5 worm cellular contexts compared by ENCODE assay signal in genomic region chrX:15736419-15736818, ce11.
TF ChIP-seq lines count a peak whose summit lies in the region.

No protein-coding gene starts in this region.

TF ChIP-seq in whole organism, L1 larva, 84 proteins besides CTCF, POLR2A, EP300 and RAD21 (continues in another document):
- TF ChIP-seq dpl-1 (GFP tag; optimal IDR thresholded peaks at IDR 0.05; lab: Kevin White, UChicago) = peak in 1 of 3 experiments; percentile 10
- no peak for TF ChIP-seq hlh-17 (GFP tag; optimal IDR thresholded peaks at IDR 0.05; lab: Kevin White, UChicago; ENCODE audit: borderline replicate concordance)
- no peak for TF ChIP-seq blmp-1 (tag; optimal IDR thresholded peaks at IDR 0.05; lab: Kevin White, UChicago)
- TF ChIP-seq C34B4.2 (tag; optimal IDR thresholded peaks at IDR 0.05; lab: Kevin White, UChicago) = no peak
- TF ChIP-seq zag-1 (tag; optimal IDR thresholded peaks at IDR 0.05; lab: Kevin White, UChicago) = no peak
- TF ChIP-seq unc-30 (tag; optimal IDR thresholded peaks at IDR 0.05; lab: Kevin White, UChicago) = no peak
- TF ChIP-seq egl-13 (tag; optimal IDR thresholded peaks at IDR 0.05; lab: Kevin White, UChicago) = peak; percentile 35
- no peak for TF ChIP-seq sup-37 (GFP tag; optimal IDR thresholded peaks at IDR 0.05; lab: Kevin White, UChicago)
- TF ChIP-seq swsn-7 (tag; optimal IDR thresholded peaks at IDR 0.05; lab: Kevin White, UChicago) = peak; percentile 44
- peak; percentile 52 for TF ChIP-seq lin-15B (tag; optimal IDR thresholded peaks at IDR 0.05; lab: Kevin White, UChicago)
- TF ChIP-seq isw-1 (GFP tag; IDR thresholded peaks at IDR 0.05; lab: Robert Waterston, UW) = 0 out of 2 replicates have a peak, but pooled peaks have one; percentile 2
- peak in 1 of 2 experiments; percentile 82 for TF ChIP-seq lin-35 (GFP tag; optimal IDR thresholded peaks at IDR 0.05; lab: Kevin White, UChicago)
- TF ChIP-seq unc-130 (tag; optimal IDR thresholded peaks at IDR 0.05; lab: Kevin White, UChicago) = peak; percentile 32
- no peak for TF ChIP-seq vab-15 (tag; optimal IDR thresholded peaks at IDR 0.05; lab: Kevin White, UChicago)
- peak; percentile 87 for TF ChIP-seq jun-1 (tag; optimal IDR thresholded peaks at IDR 0.05; lab: Kevin White, UChicago)
- TF ChIP-seq C16A3.4 (tag; optimal IDR thresholded peaks at IDR 0.05; lab: Kevin White, UChicago) = peak; percentile 87
- TF ChIP-seq irx-1 (tag; optimal IDR thresholded peaks at IDR 0.05; lab: Kevin White, UChicago) = peak; percentile 40
- TF ChIP-seq fkh-10 (GFP tag; optimal IDR thresholded peaks at IDR 0.05; lab: Kevin White, UChicago) = peak; percentile 77

TF ChIP-seq in whole organism, L3 larva, 47 proteins besides CTCF, POLR2A, EP300 and RAD21 (continues in another document):
- TF ChIP-seq ztf-11 (tag; optimal IDR thresholded peaks at IDR 0.05; lab: Kevin White, UChicago) = no peak
- TF ChIP-seq pha-4 (tag; optimal IDR thresholded peaks at IDR 0.05; lab: Kevin White, UChicago) = peak; percentile 86
- peak; percentile 70 for TF ChIP-seq skn-1 (tag; optimal IDR thresholded peaks at IDR 0.05; lab: Kevin White, UChicago)
- peak; percentile 59 for TF ChIP-seq lin-15B (tag; optimal IDR thresholded peaks at IDR 0.05; lab: Kevin White, UChicago)
- TF ChIP-seq snpc-4 (tag; optimal IDR thresholded peaks at IDR 0.05; lab: Kevin White, UChicago) = peak; percentile 85
- peak; percentile 60 for TF ChIP-seq R02D3.7 (tag; optimal IDR thresholded peaks at IDR 0.05; lab: Kevin White, UChicago)
- no peak for TF ChIP-seq nhr-11 (tag; optimal IDR thresholded peaks at IDR 0.05; lab: Kevin White, UChicago)
- TF ChIP-seq sea-2 (GFP tag; optimal IDR thresholded peaks at IDR 0.05; lab: Kevin White, UChicago) = no peak
- peak; percentile 92 for TF ChIP-seq nhr-43 (tag; optimal IDR thresholded peaks at IDR 0.05; lab: Kevin White, UChicago; ENCODE audit: poor library complexity, severe bottlenecking)
- peak; percentile 84 for TF ChIP-seq nhr-23 (tag; optimal IDR thresholded peaks at IDR 0.05; lab: Kevin White, UChicago)
- TF ChIP-seq mml-1 (tag; optimal IDR thresholded peaks at IDR 0.05; lab: Kevin White, UChicago) = no peak
- TF ChIP-seq jun-1 (tag; optimal IDR thresholded peaks at IDR 0.05; lab: Kevin White, UChicago) = peak; percentile 91
- TF ChIP-seq nhr-25 (tag; optimal IDR thresholded peaks at IDR 0.05; lab: Kevin White, UChicago) = peak; percentile 84
- peak; percentile 46 for TF ChIP-seq lin-39 (tag; optimal IDR thresholded peaks at IDR 0.05; lab: Kevin White, UChicago)
- peak; percentile 82 for TF ChIP-seq tbx-2 (tag; optimal IDR thresholded peaks at IDR 0.05; lab: Kevin White, UChicago)
- no peak for TF ChIP-seq ceh-9 (tag; optimal IDR thresholded peaks at IDR 0.05; lab: Kevin White, UChicago)
- TF ChIP-seq ceh-82 (tag; optimal IDR thresholded peaks at IDR 0.05; lab: Kevin White, UChicago) = peak; percentile 72
- TF ChIP-seq ceh-16 (tag; optimal IDR thresholded peaks at IDR 0.05; lab: Kevin White, UChicago) = no peak
- TF ChIP-seq egl-27 (tag; optimal IDR thresholded peaks at IDR 0.05; lab: Kevin White, UChicago) = peak; percentile 4

TF ChIP-seq in whole organism, early embryonic, 17 proteins besides CTCF, POLR2A, EP300 and RAD21:
- peak; percentile 66 for TF ChIP-seq F13C5.2 (tag; optimal IDR thresholded peaks at IDR 0.05; lab: Kevin White, UChicago)
- TF ChIP-seq tra-4 (tag; optimal IDR thresholded peaks at IDR 0.05; lab: Kevin White, UChicago) = no peak

TF ChIP-seq in whole organism, midembryonic, 9 proteins besides CTCF, POLR2A, EP300 and RAD21:
- TF ChIP-seq flt-1 (GFP tag; IDR thresholded peaks at IDR 0.05; lab: Robert Waterston, UW) (no peak), ztf-23 (GFP tag; IDR thresholded peaks at IDR 0.05; lab: Robert Waterston, UW) (0 out of 2 replicates have a peak, but pooled peaks have one; percentile 36), T22C8.4 (GFP tag; IDR thresholded peaks at IDR 0.05; lab: Robert Waterston, UW) (peak; percentile 90)

TF ChIP-seq in whole organism, young adult, 124 proteins besides CTCF, POLR2A, EP300 and RAD21 (continues in another document):
- TF ChIP-seq F57A8.1 (GFP tag; optimal IDR thresholded peaks at IDR 0.05; lab: Kevin White, UChicago) (no peak), sptf-2 (GFP tag; optimal IDR thresholded peaks at IDR 0.05; lab: Kevin White, UChicago) (no peak), ZK185.1 (tag; optimal IDR thresholded peaks at IDR 0.05; lab: Kevin White, UChicago; ENCODE audit: poor library complexity, severe bottlenecking) (no peak), fkh-3 (tag; optimal IDR thresholded peaks at IDR 0.05; lab: Kevin White, UChicago) (no peak), lin-54 (GFP tag; optimal IDR thresholded peaks at IDR 0.05; lab: Kevin White, UChicago) (peak; percentile 32), attf-3 (GFP tag; conservative IDR thresholded peaks at IDR 0.05; lab: Robert Waterston, UW) (no peak), ztf-28 (GFP tag; IDR thresholded peaks at IDR 0.05; lab: Robert Waterston, UW) (no peak), K11D2.4 (GFP tag; IDR thresholded peaks at IDR 0.05; lab: Robert Waterston, UW) (peak; percentile 77), C06A6.2 (GFP tag; conservative IDR thresholded peaks at IDR 0.05; lab: Robert Waterston, UW) (no peak), pha-4 (tag; optimal IDR thresholded peaks at IDR 0.05; lab: Kevin White, UChicago) (no peak), ztf-6 (GFP tag; IDR thresholded peaks at IDR 0.05; lab: Robert Waterston, UW) (no peak), tlf-1 (GFP tag; optimal IDR thresholded peaks at IDR 0.05; lab: Kevin White, UChicago) (no peak), Y79H2A.3 (GFP tag; conservative IDR thresholded peaks at IDR 0.05; lab: Robert Waterston, UW) (no peak), chd-7 (tag; optimal IDR thresholded peaks at IDR 0.05; lab: Kevin White, UChicago) (no peak), bed-2 (GFP tag; IDR thresholded peaks at IDR 0.05; lab: Robert Waterston, UW) (no peak), zim-3 (tag; optimal IDR thresholded peaks at IDR 0.05; lab: Kevin White, UChicago) (no peak), athp-1 (tag; optimal IDR thresholded peaks at IDR 0.05; lab: Kevin White, UChicago) (no peak), F33H1.4 (GFP tag; IDR thresholded peaks at IDR 0.05; lab: Robert Waterston, UW) (no peak), xnd-1 (tag; optimal IDR thresholded peaks at IDR 0.05; lab: Kevin White, UChicago) (no peak), snpc-4 (GFP tag; optimal IDR thresholded peaks at IDR 0.05; lab: Kevin White, UChicago) (no peak), snpc-4 (tag; optimal IDR thresholded peaks at IDR 0.05; lab: Kevin White, UChicago) (peak in 2 of 4 experiments; percentile 32 to 64), mes-4 (tag; optimal IDR thresholded peaks at IDR 0.05; lab: Kevin White, UChicago) (no peak), gei-17 (GFP tag; optimal IDR thresholded peaks at IDR 0.05; lab: Kevin White, UChicago) (peak; percentile 93), F10E7.11 (tag; optimal IDR thresholded peaks at IDR 0.05; lab: Kevin White, UChicago) (no peak), hmg-20 (GFP tag; IDR thresholded peaks at IDR 0.05; lab: Robert Waterston, UW) (no peak), rpc-1 (optimal IDR thresholded peaks at IDR 0.05; lab: Kevin White, UChicago) (no peak), rpc-1 (tag; optimal IDR thresholded peaks at IDR 0.05; lab: Kevin White, UChicago) (no peak), Y53F4B.3 (GFP tag; IDR thresholded peaks at IDR 0.05; lab: Robert Waterston, UW) (no peak), F57C9.4 (tag; optimal IDR thresholded peaks at IDR 0.05; lab: Kevin White, UChicago) (no peak), Y56A3A.18 (GFP tag; IDR thresholded peaks at IDR 0.05; lab: Robert Waterston, UW) (peak; percentile 72), F39B2.1 (GFP tag; IDR thresholded peaks at IDR 0.05; lab: Robert Waterston, UW) (no peak), T26A5.8 (tag; optimal IDR thresholded peaks at IDR 0.05; lab: Kevin White, UChicago) (no peak), let-526 (GFP tag; IDR thresholded peaks at IDR 0.05; lab: Robert Waterston, UW) (no peak), B0019.2 (GFP tag; conservative IDR thresholded peaks at IDR 0.05; lab: Robert Waterston, UW) (no peak), atf-7 (tag; optimal IDR thresholded peaks at IDR 0.05; lab: Kevin White, UChicago) (peak; percentile 8), B0261.1 (tag; optimal IDR thresholded peaks at IDR 0.05; lab: Kevin White, UChicago) (peak; percentile 42), snpc-1.1 (tag; optimal IDR thresholded peaks at IDR 0.05; lab: Kevin White, UChicago; ENCODE audit: insufficient read depth) (no peak), cebp-2 (GFP tag; IDR thresholded peaks at IDR 0.05; lab: Robert Waterston, UW) (no peak), ccch-3 (GFP tag; optimal IDR thresholded peaks at IDR 0.05; lab: Kevin White, UChicago) (no peak), egl-18 (GFP tag; IDR thresholded peaks at IDR 0.05; lab: Robert Waterston, UW) (no peak), snpc-1.3 (tag; optimal IDR thresholded peaks at IDR 0.05; lab: Kevin White, UChicago; ENCODE audit: insufficient read depth) (no peak), tbp1 (GFP tag; optimal IDR thresholded peaks at IDR 0.05; lab: Kevin White, UChicago) (peak; percentile 67), nhr-90 (tag; optimal IDR thresholded peaks at IDR 0.05; lab: Kevin White, UChicago) (no peak), akir-1 (GFP tag; optimal IDR thresholded peaks at IDR 0.05; lab: Kevin White, UChicago) (no peak), nhr-179 (tag; optimal IDR thresholded peaks at IDR 0.05; lab: Kevin White, UChicago) (no peak), unc-62 (GFP tag; optimal IDR thresholded peaks at IDR 0.05; lab: Kevin White, UChicago) (no peak), rcor-1 (GFP tag; IDR thresholded peaks at IDR 0.05; lab: Robert Waterston, UW) (peak; percentile 26; the same call in 1 of the 2 replicates), hlh-26 (GFP tag; conservative IDR thresholded peaks at IDR 0.05; lab: Robert Waterston, UW) (no peak), madf-3 (GFP tag; IDR thresholded peaks at IDR 0.05; lab: Robert Waterston, UW) (no peak), ceh-27 (GFP tag; optimal IDR thresholded peaks at IDR 0.05; lab: Kevin White, UChicago) (peak; percentile 49), Y53G8AR.9 (GFP tag; conservative IDR thresholded peaks at IDR 0.05; lab: Robert Waterston, UW) (no peak), Y67H2A.10 (GFP tag; conservative IDR thresholded peaks at IDR 0.05; lab: Robert Waterston, UW) (no peak), ceh-91 (GFP tag; IDR thresholded peaks at IDR 0.05; lab: Robert Waterston, UW) (no peak), D2030.7 (GFP tag; IDR thresholded peaks at IDR 0.05; lab: Robert Waterston, UW) (no peak), hrde-1 (tag; optimal IDR thresholded peaks at IDR 0.05; lab: Kevin White, UChicago; ENCODE audit: borderline replicate concordance) (no peak)

Comparison
In these comparisons a context has a peak if more than half of its experiments do, and no peak if none do; other contexts are left out.
1. Of the 8 proteins assayed by ChIP-seq in both whole organism, young adult and whole organism, L1 larva: peak only in whole organism, young adult: none; only in whole organism, L1 larva: efl-1, nhr-90 and unc-130; in both: none; in neither: 2; mixed calls (peak in some experiments, not most) for 3.